Fruit fly (Drosophila melanogaster) whole organism, embryonic: Measurements from ENCODE around the gene CG5214.
A peak's percentile ranks its signal among the peaks of the same experiment; 100 is the strongest.

ENCODE experiments used
- Bgb ChIP-seq: fragments of 200-800 bp; sonication (Bioruptor generic); IDR thresholded peaks from 2 replicates; pipeline ENCODE4 v1.3.6; 2022; ENCODE audit warnings: missing biosample characterization, missing genetic modification characterization; ENCODE audit not compliant: partially characterized antibody
- CG10462 ChIP-seq: fragments of 200-800 bp; sonication (Bioruptor generic); optimal IDR thresholded peaks from 2 replicates; lab custom pipeline; 2016; ENCODE audit warnings: missing biosample characterization, missing genetic modification characterization
- CG11398 ChIP-seq: fragments of 200-800 bp; sonication (Bioruptor generic); optimal IDR thresholded peaks from 2 replicates; lab custom pipeline; 2016; ENCODE audit warnings: missing biosample characterization, missing genetic modification characterization
- CG11504 ChIP-seq: fragments of 200-800 bp; sonication (Bioruptor generic); optimal IDR thresholded peaks from 3 replicates; lab custom pipeline; 2019; ENCODE audit warnings: missing biosample characterization, mild to moderate bottlenecking, missing genetic modification characterization, moderate library complexity
- CG11560 ChIP-seq: fragments of 200-800 bp; sonication (Bioruptor generic); IDR thresholded peaks from 3 replicates; pipeline ENCODE4 v1.3.6; 2022; ENCODE audit warnings: missing biosample characterization, missing genetic modification characterization
- CG12744 ChIP-seq: fragments of 200-800 bp; sonication (Bioruptor generic); optimal IDR thresholded peaks from 2 replicates; lab custom pipeline; 2016; ENCODE audit warnings: missing biosample characterization, missing genetic modification characterization
- CG13624 ChIP-seq: fragments of 200-800 bp; sonication (Bioruptor generic); optimal IDR thresholded peaks from 2 replicates; lab custom pipeline; 2016; ENCODE audit warnings: missing biosample characterization, missing genetic modification characterization
- CG15601 ChIP-seq: fragments of 200-800 bp; sonication (Bioruptor generic); optimal IDR thresholded peaks from 3 replicates; lab custom pipeline; 2019; ENCODE audit warnings: missing biosample characterization, mild to moderate bottlenecking, missing genetic modification characterization, moderate library complexity
- CG15696 ChIP-seq: fragments of 200-800 bp; sonication (Bioruptor generic); optimal IDR thresholded peaks from 2 replicates; lab custom pipeline; 2019; ENCODE audit warnings: missing biosample characterization, mild to moderate bottlenecking, missing genetic modification characterization, moderate library complexity
- CG17612 ChIP-seq: fragments of 200-800 bp; sonication (Bioruptor generic); IDR thresholded peaks from 2 replicates; pipeline ENCODE4 v1.3.6; 2022; ENCODE audit warnings: missing biosample characterization, missing genetic modification characterization
- CG18764 ChIP-seq: fragments of 200-800 bp; sonication (Bioruptor generic); optimal IDR thresholded peaks from 3 replicates; lab custom pipeline; 2016; ENCODE audit warnings: missing biosample characterization, missing genetic modification characterization
- CG2875 ChIP-seq: fragments of 200-800 bp; sonication (Bioruptor generic); optimal IDR thresholded peaks from 2 replicates; lab custom pipeline; 2017; ENCODE audit warnings: missing biosample characterization, mild to moderate bottlenecking, missing genetic modification characterization, missing genetic modification reagents
- CG30403 ChIP-seq: fragments of 200-800 bp; sonication (Bioruptor generic); optimal IDR thresholded peaks from 3 replicates; lab custom pipeline; 2016; ENCODE audit warnings: missing biosample characterization, missing genetic modification characterization
- CG31388 ChIP-seq: fragments of 200-800 bp; sonication (Bioruptor generic); optimal IDR thresholded peaks from 2 replicates; lab custom pipeline; 2016; ENCODE audit warnings: missing biosample characterization, missing genetic modification characterization
- CG31441 ChIP-seq: fragments of 200-800 bp; sonication (Bioruptor generic); IDR thresholded peaks from 2 replicates; pipeline ENCODE4 v1.3.6; 2022; ENCODE audit warnings: missing biosample characterization, missing genetic modification characterization
- CG33213 ChIP-seq: fragments of 200-800 bp; sonication (Bioruptor generic); optimal IDR thresholded peaks from 3 replicates; lab custom pipeline; 2016; ENCODE audit warnings: missing biosample characterization, missing genetic modification characterization
- CG4282 ChIP-seq: fragments of 200-800 bp; sonication (Bioruptor generic); optimal IDR thresholded peaks from 2 replicates; lab custom pipeline; 2016; ENCODE audit warnings: missing biosample characterization, missing genetic modification characterization
- CG4854 ChIP-seq: fragments of 200-800 bp; sonication (Bioruptor generic); optimal IDR thresholded peaks from 2 replicates; lab custom pipeline; 2016; ENCODE audit warnings: missing biosample characterization, missing genetic modification characterization, inconsistent platforms
- CG6175 ChIP-seq: fragments of 200-800 bp; sonication (Bioruptor generic); IDR thresholded peaks from 3 replicates; pipeline ENCODE4 v1.3.6; 2022; ENCODE audit warnings: missing biosample characterization, missing genetic modification characterization
- CG6683 ChIP-seq: fragments of 200-800 bp; sonication (Bioruptor generic); optimal IDR thresholded peaks from 2 replicates; lab custom pipeline; 2017; ENCODE audit warnings: missing biosample characterization, mild to moderate bottlenecking, missing genetic modification characterization, missing genetic modification reagents
- CG8359 ChIP-seq: fragments of 200-800 bp; sonication (Bioruptor generic); optimal IDR thresholded peaks from 2 replicates; lab custom pipeline; 2017; ENCODE audit warnings: missing biosample characterization, mild to moderate bottlenecking, missing genetic modification characterization, borderline replicate concordance
- CG9876 ChIP-seq: fragments of 200-800 bp; sonication (Bioruptor generic); optimal IDR thresholded peaks from 2 replicates; lab custom pipeline; 2016; ENCODE audit warnings: missing biosample characterization, missing genetic modification characterization
- Dad ChIP-seq: fragments of 200-800 bp; sonication (Bioruptor generic); optimal IDR thresholded peaks from 3 replicates; lab custom pipeline; 2016; ENCODE audit warnings: missing biosample characterization, missing genetic modification characterization
- Dip2 ChIP-seq: fragments of 200-800 bp; sonication (Bioruptor generic); IDR thresholded peaks from 2 replicates; pipeline ENCODE4 v1.3.6; 2022; ENCODE audit warnings: missing biosample characterization, missing genetic modification characterization
- Hey ChIP-seq: fragments of 200-800 bp; sonication (Bioruptor generic); optimal IDR thresholded peaks from 3 replicates; lab custom pipeline; 2018; ENCODE audit warnings: missing biosample characterization, mild to moderate bottlenecking, missing genetic modification characterization
- Hmx ChIP-seq: fragments of 200-800 bp; sonication (Bioruptor generic); optimal IDR thresholded peaks from 2 replicates; lab custom pipeline; 2016; ENCODE audit warnings: missing biosample characterization, missing genetic modification characterization
- MBD-R2 ChIP-seq: fragments of 200-800 bp; sonication (Bioruptor generic); IDR thresholded peaks from 2 replicates; pipeline ENCODE4 v1.3.6; 2022; ENCODE audit warnings: missing biosample characterization, missing genetic modification characterization
- Nf-YC ChIP-seq: fragments of 200-800 bp; optimal IDR thresholded peaks from 3 replicates; lab custom pipeline; 2019; ENCODE audit warnings: missing biosample characterization, mild to moderate bottlenecking, missing genetic modification characterization, moderate library complexity
- Oaz ChIP-seq: fragments of 200-800 bp; sonication (Bioruptor generic); IDR thresholded peaks from 2 replicates; pipeline ENCODE4 v1.3.6; 2022; ENCODE audit warnings: missing biosample characterization, missing genetic modification characterization
- Spps ChIP-seq: fragments of 200-800 bp; sonication (Bioruptor generic); optimal IDR thresholded peaks from 2 replicates; lab custom pipeline; 2018; ENCODE audit warnings: missing biosample characterization, mild to moderate bottlenecking, missing genetic modification characterization
- ab ChIP-seq: fragments of 200-800 bp; sonication (Bioruptor generic); optimal IDR thresholded peaks from 2 replicates; lab custom pipeline; 2016; ENCODE audit warnings: missing biosample characterization, missing genetic modification characterization
- ap ChIP-seq: fragments of 200-800 bp; sonication (Bioruptor generic); IDR thresholded peaks from 2 replicates; pipeline ENCODE4 v1.3.6; 2022; ENCODE audit warnings: missing biosample characterization, missing genetic modification characterization
- ato ChIP-seq: fragments of 200-800 bp; sonication (Bioruptor generic); IDR thresholded peaks from 2 replicates; pipeline ENCODE4 v1.3.6; 2022; ENCODE audit warnings: missing biosample characterization, missing genetic modification characterization; ENCODE audit not compliant: partially characterized antibody
- bbx ChIP-seq: fragments of 200-800 bp; sonication (Bioruptor generic); IDR thresholded peaks from 2 replicates; pipeline ENCODE4 v1.3.6; 2022; ENCODE audit warnings: missing biosample characterization, missing genetic modification characterization; ENCODE audit not compliant: partially characterized antibody
- dm ChIP-seq: fragments of 200-800 bp; sonication (Bioruptor generic); optimal IDR thresholded peaks from 3 replicates; lab custom pipeline; 2016; ENCODE audit warnings: missing biosample characterization, missing genetic modification characterization
- dpn ChIP-seq, 2 experiments: fragments of 200-800 bp; sonication (Bioruptor generic); optimal IDR thresholded peaks; 3 replicates each; lab custom pipeline; 2016; ENCODE audit warnings: missing biosample characterization in 2 of 2, missing genetic modification characterization in 2 of 2
- dysf ChIP-seq: fragments of 200-800 bp; sonication (Bioruptor generic); IDR thresholded peaks from 3 replicates; pipeline ENCODE4 v1.3.6; 2022; ENCODE audit warnings: missing biosample characterization, missing genetic modification characterization
- ewg ChIP-seq: fragments of 200-800 bp; sonication (Bioruptor generic); optimal IDR thresholded peaks from 3 replicates; lab custom pipeline; 2017; ENCODE audit warnings: mild to moderate bottlenecking, missing biosample characterization, missing genetic modification reagents, missing genetic modification characterization
- gce ChIP-seq: fragments of 200-800 bp; sonication (Bioruptor generic); IDR thresholded peaks from 3 replicates; pipeline ENCODE4 v1.3.6; 2022; ENCODE audit warnings: missing biosample characterization, missing genetic modification characterization
- gcm2 ChIP-seq: fragments of 200-800 bp; sonication (Bioruptor generic); optimal IDR thresholded peaks from 2 replicates; lab custom pipeline; 2016; ENCODE audit warnings: missing biosample characterization, missing genetic modification characterization
- gsb-n ChIP-seq: fragments of 200-800 bp; sonication (Bioruptor generic); optimal IDR thresholded peaks from 3 replicates; lab custom pipeline; 2018; ENCODE audit warnings: missing biosample characterization, mild to moderate bottlenecking, missing genetic modification characterization
- hkb ChIP-seq, 2 experiments: fragments of 200-800 bp in 1 of 2; fragments of >200 bp in 1 of 2; sonication (Bioruptor generic) in 1 of 2; IDR thresholded peaks in 1 of 2; optimal IDR thresholded peaks in 1 of 2; 2 replicates each; pipeline versions ENCODE4 v1.3.6 to Lab custom; 2017 to 2022; ENCODE audit warnings: missing biosample characterization in 1 of 2, missing genetic modification characterization in 1 of 2
- knrl ChIP-seq: fragments of 200-800 bp; sonication (Bioruptor generic); IDR thresholded peaks from 3 replicates; pipeline ENCODE4 v1.3.6; 2022; ENCODE audit warnings: missing biosample characterization, missing genetic modification characterization; ENCODE audit not compliant: partially characterized antibody
- lola ChIP-seq, 3 experiments: fragments of >200 bp in 2 of 3; fragments of 200-800 bp in 1 of 3; sonication (Bioruptor generic) in 1 of 3; optimal IDR thresholded peaks; 2 replicates each; lab custom pipeline; 2017 to 2019; ENCODE audit warnings: missing biosample characterization in 3 of 3, missing genetic modification characterization in 3 of 3, mild to moderate bottlenecking in 1 of 3, moderate library complexity in 1 of 3
- maf-S ChIP-seq: fragments of 200-800 bp; sonication (Bioruptor generic); optimal IDR thresholded peaks from 2 replicates; lab custom pipeline; 2016; ENCODE audit warnings: missing biosample characterization, missing genetic modification characterization
- mam ChIP-seq: fragments of 200-800 bp; sonication (Bioruptor generic); optimal IDR thresholded peaks from 3 replicates; lab custom pipeline; 2016; ENCODE audit warnings: missing biosample characterization, missing genetic modification characterization
- pb ChIP-seq: fragments of 200-800 bp; sonication (Bioruptor generic); optimal IDR thresholded peaks from 3 replicates; lab custom pipeline; 2016; ENCODE audit warnings: missing biosample characterization, missing genetic modification characterization
- shn ChIP-seq: fragments of 200-800 bp; sonication (Bioruptor generic); optimal IDR thresholded peaks from 3 replicates; lab custom pipeline; 2016; ENCODE audit warnings: missing biosample characterization, missing genetic modification characterization
- sr ChIP-seq: fragments of 200-800 bp; sonication (Bioruptor generic); IDR thresholded peaks from 3 replicates; pipeline ENCODE4 v1.3.6; 2022; ENCODE audit warnings: missing biosample characterization, missing genetic modification characterization
- stc ChIP-seq: fragments of 200-800 bp; sonication (Bioruptor generic); IDR thresholded peaks from 2 replicates; pipeline ENCODE4 v1.3.6; 2022; ENCODE audit warnings: missing biosample characterization, missing genetic modification characterization
- sug ChIP-seq: fragments of 200-800 bp; optimal IDR thresholded peaks from 2 replicates; lab custom pipeline; 2019; ENCODE audit warnings: missing biosample characterization, mild to moderate bottlenecking, missing genetic modification characterization, moderate library complexity
- zfh2 ChIP-seq: fragments of 200-800 bp; sonication (Bioruptor generic); optimal IDR thresholded peaks from 2 replicates; lab custom pipeline; 2016; ENCODE audit warnings: missing biosample characterization, missing genetic modification characterization

Gene CG5214

dm6 chr3R:11197389-11197716 lies 46.7 kb upstream of the CG5214 start, which contains the start of gene cu:
Gene cu (plus strand): TSS chr3R:11197592.
- TF ChIP-seq pb (GFP tag; lab: Kevin White, UChicago) (no peak), mam (peak; percentile 90), Dip2 (GFP tag; lab: Robert Waterston, UW) (no peak), CG18764 (no peak), Oaz (GFP tag; lab: Robert Waterston, UW) (no peak), lola (GFP tag; optimal IDR thresholded peaks at IDR 0.05; lab: Kevin White, UChicago) (peak in 1 of 3 experiments; percentile 26), ab (GFP tag; lab: Kevin White, UChicago) (peak; percentile 76), CG4854 (no peak), Dad (GFP tag; lab: Kevin White, UChicago) (no peak), CG11504 (tag; lab: Kevin White, UChicago) (no peak), CG12744 (GFP tag; lab: Kevin White, UChicago) (no peak), CG8359 (GFP tag; lab: Kevin White, UChicago) (no peak), sr (GFP tag; lab: Robert Waterston, UW) (peak; percentile 6), CG31441 (GFP tag; lab: Robert Waterston, UW) (peak; percentile 44; the same call in 1 of the 2 replicates), hkb (optimal IDR thresholded peaks at IDR 0.05; lab: Kevin White, UChicago) (peak; percentile 33), hkb (GFP tag; IDR thresholded peaks at IDR 0.05; lab: Robert Waterston, UW) (no peak), CG2875 (GFP tag; lab: Kevin White, UChicago) (no peak), dm (GFP tag; lab: Kevin White, UChicago) (no peak), dysf (GFP tag; lab: Robert Waterston, UW) (no peak), CG33213 (GFP tag; lab: Kevin White, UChicago) (peak; percentile 75), Hmx (GFP tag; lab: Kevin White, UChicago) (no peak), stc (GFP tag; lab: Robert Waterston, UW) (no peak), CG30403 (GFP tag; lab: Kevin White, UChicago) (no peak), CG15601 (no peak), sug (tag; lab: Kevin White, UChicago) (no peak), CG6683 (GFP tag; lab: Kevin White, UChicago) (no peak), knrl (no peak), gsb-n (tag; lab: Kevin White, UChicago) (no peak), maf-S (GFP tag; lab: Kevin White, UChicago) (no peak), ap (no peak), CG31388 (GFP tag; lab: Kevin White, UChicago) (no peak), MBD-R2 (GFP tag; lab: Robert Waterston, UW) (no peak), CG13624 (GFP tag; lab: Kevin White, UChicago) (no peak), CG11398 (peak; percentile 71), CG4282 (GFP tag; lab: Kevin White, UChicago) (no peak), CG15696 (tag; lab: Kevin White, UChicago) (no peak), CG9876 (GFP tag; lab: Kevin White, UChicago) (no peak), ewg (GFP tag; lab: Kevin White, UChicago) (no peak), zfh2 (GFP tag; lab: Kevin White, UChicago) (no peak), CG17612 (GFP tag; lab: Robert Waterston, UW) (no peak), Nf-YC (tag; lab: Kevin White, UChicago) (no peak), bbx (GFP tag; lab: Robert Waterston, UW) (peak; percentile 13; the same call in 1 of the 2 replicates), Bgb (GFP tag; lab: Robert Waterston, UW) (peak; percentile 26; the same call in 1 of the 2 replicates), dpn (GFP tag; optimal IDR thresholded peaks at IDR 0.05; lab: Kevin White, UChicago) (no peak), CG6175 (GFP tag; lab: Robert Waterston, UW) (no peak), shn (GFP tag; lab: Kevin White, UChicago) (no peak), ato (GFP tag; lab: Robert Waterston, UW) (no peak), gcm2 (GFP tag; lab: Kevin White, UChicago) (peak; percentile 50), CG11560 (tag; lab: Robert Waterston, UW) (no peak), gce (GFP tag; lab: Robert Waterston, UW) (no peak), Spps (tag; lab: Kevin White, UChicago) (no peak), Hey (tag; lab: Kevin White, UChicago) (no peak), CG10462 (GFP tag; lab: Kevin White, UChicago) (no peak)
